Worm (Caenorhabditis elegans) whole organism, L4 larva: ENCODE data around the gene T27E7.3.
A peak's percentile ranks its signal among the peaks of the same experiment; 100 is the strongest.

Source experiments
- F10B5.3 ChIP-seq: sonication (generic microtip); optimal IDR thresholded peaks from 2 replicates; lab custom pipeline; 2016; ENCODE audit warnings: mild to moderate bottlenecking, missing genetic modification characterization, missing compliant biosample characterization
- Y48G9A.11 ChIP-seq: fragments of 200-800 bp; sonication (Bioruptor generic); IDR thresholded peaks from 2 replicates; pipeline ENCODE4 v1.3.6; 2022; ENCODE audit warnings: missing genetic modification reagents, missing genetic modification characterization, missing compliant biosample characterization
- aha-1 ChIP-seq: fragments of 150-350 bp; peaks from one replicate; lab custom pipeline; 2014; ENCODE audit warnings: missing biosample characterization, missing genetic modification characterization
- ceh-20 ChIP-seq: fragments of 200-800 bp; sonication (Bioruptor generic); IDR thresholded peaks from 2 replicates; pipeline ENCODE4 v1.3.6; 2022; ENCODE audit warnings: missing genetic modification reagents, missing genetic modification characterization, missing compliant biosample characterization
- ceh-32 ChIP-seq: sonication (generic microtip); optimal IDR thresholded peaks from 2 replicates; lab custom pipeline; 2016; ENCODE audit warnings: mild to moderate bottlenecking, missing genetic modification characterization, missing compliant biosample characterization; ENCODE audit not compliant: poor library complexity
- daf-16 ChIP-seq, 3 experiments: sonication (generic microtip); optimal IDR thresholded peaks; 2 replicates each; lab custom pipeline; 2016 to 2017; ENCODE audit warnings: missing genetic modification characterization in 3 of 3, missing genetic modification reagents in 3 of 3, mild to moderate bottlenecking in 2 of 3, missing compliant biosample characterization in 2 of 3, missing biosample characterization in 1 of 3, moderate library complexity in 1 of 3
- daf-8 ChIP-seq: fragments of 200-800 bp; sonication (Bioruptor generic); IDR thresholded peaks from 2 replicates; pipeline ENCODE4 v1.3.6; 2022; ENCODE audit warnings: missing genetic modification characterization, missing compliant biosample characterization
- dve-1 ChIP-seq: sonication (generic microtip); optimal IDR thresholded peaks from 2 replicates; lab custom pipeline; 2017; ENCODE audit warnings: antibody characterized with exemption, mild to moderate bottlenecking, missing genetic modification characterization, missing compliant biosample characterization; ENCODE audit not compliant: insufficient read depth
- egl-27 ChIP-seq: sonication (generic microtip); optimal IDR thresholded peaks from 3 replicates; lab custom pipeline; 2017; ENCODE audit warnings: missing biosample characterization, missing genetic modification reagents, missing genetic modification characterization
- fos-1 ChIP-seq: fragments of 150-350 bp; optimal IDR thresholded peaks from 2 replicates; lab custom pipeline; 2014; ENCODE audit warnings: missing biosample characterization, missing genetic modification characterization
- gei-8 ChIP-seq: fragments of 200-800 bp; sonication (Bioruptor generic); optimal IDR thresholded peaks from 2 replicates; lab custom pipeline; 2018; ENCODE audit warnings: mild to moderate bottlenecking, missing genetic modification characterization, missing compliant biosample characterization
- hlh-11 ChIP-seq: fragments of 200-800 bp; sonication (Bioruptor generic); optimal IDR thresholded peaks from 2 replicates; lab custom pipeline; 2018; ENCODE audit warnings: mild to moderate bottlenecking, missing genetic modification characterization, missing compliant biosample characterization
- hmg-1.1 ChIP-seq: fragments of 200-800 bp; sonication (Bioruptor generic); IDR thresholded peaks from 2 replicates; pipeline ENCODE4 v1.3.6; 2022; ENCODE audit warnings: missing genetic modification reagents, missing genetic modification characterization, missing compliant biosample characterization
- jun-1 ChIP-seq: fragments of 150-350 bp; optimal IDR thresholded peaks from 2 replicates; lab custom pipeline; 2014; ENCODE audit warnings: missing biosample characterization, missing genetic modification reagents, missing genetic modification characterization
- lim-7 ChIP-seq: fragments of 200-800 bp; sonication (Bioruptor generic); IDR thresholded peaks from 2 replicates; pipeline ENCODE4 v1.3.6; 2022; ENCODE audit warnings: missing genetic modification characterization, missing compliant biosample characterization
- lin-29 ChIP-seq: fragments of 200-800 bp; sonication (Bioruptor generic); IDR thresholded peaks from 2 replicates; pipeline ENCODE4 v1.3.6; 2022; ENCODE audit warnings: missing genetic modification reagents, missing genetic modification characterization, missing compliant biosample characterization
- lsy-2 ChIP-seq, 2 experiments: fragments of 150-350 bp in 1 of 2; sonication (generic microtip) in 1 of 2; optimal IDR thresholded peaks; 2 replicates each; lab custom pipeline; 2014 to 2017; ENCODE audit warnings: missing biosample characterization in 2 of 2, missing genetic modification characterization in 2 of 2
- madf-5 ChIP-seq, 2 experiments: fragments of 200-800 bp; sonication (Bioruptor generic); IDR thresholded peaks; 2 replicates each; pipeline ENCODE4 v1.3.6; 2022; ENCODE audit warnings: missing compliant biosample characterization in 2 of 2, missing genetic modification characterization in 2 of 2
- nhr-77 ChIP-seq: fragments of 150-350 bp; optimal IDR thresholded peaks from 2 replicates; lab custom pipeline; 2014; ENCODE audit warnings: missing biosample characterization, missing genetic modification characterization
- rbr-2 ChIP-seq: sonication (generic microtip); optimal IDR thresholded peaks from 2 replicates; lab custom pipeline; 2016; ENCODE audit warnings: missing genotype, missing genetic modification characterization, missing compliant biosample characterization
- sdz-12 ChIP-seq: fragments of 200-800 bp; sonication (Bioruptor generic); optimal IDR thresholded peaks from 2 replicates; lab custom pipeline; 2018; ENCODE audit warnings: mild to moderate bottlenecking, missing genetic modification characterization, missing compliant biosample characterization
- set-16 ChIP-seq: fragments of 200-800 bp; sonication (Bioruptor generic); IDR thresholded peaks from 2 replicates; pipeline ENCODE4 v1.3.6; 2022; ENCODE audit warnings: missing genetic modification reagents, missing genetic modification characterization, missing compliant biosample characterization
- snpc-1.2 ChIP-seq: fragments of 200-800 bp; sonication (Bioruptor generic); IDR thresholded peaks from 2 replicates; pipeline ENCODE4 v1.3.6; 2022; ENCODE audit warnings: missing genetic modification reagents, missing genetic modification characterization, missing compliant biosample characterization
- spr-3 ChIP-seq: fragments of 200-800 bp; sonication (Bioruptor generic); optimal IDR thresholded peaks from 2 replicates; lab custom pipeline; 2018; ENCODE audit warnings: mild to moderate bottlenecking, missing genetic modification characterization, missing compliant biosample characterization
- tag-97 ChIP-seq: fragments of 200-800 bp; sonication (Bioruptor generic); IDR thresholded peaks from 2 replicates; pipeline ENCODE4 v1.3.6; 2022; ENCODE audit warnings: missing genetic modification characterization, missing compliant biosample characterization
- unc-62 ChIP-seq, 3 experiments: fragments of 150-350 bp in 1 of 3; sonication (generic microtip); optimal IDR thresholded peaks in 2 of 3; peaks in 1 of 3; 1 replicate in 1 of 3; 2 replicates in 2 of 3; lab custom pipeline; 2014 to 2017; ENCODE audit warnings: missing biosample characterization in 3 of 3, missing genetic modification characterization in 3 of 3, missing genetic modification reagents in 3 of 3, missing genotype in 1 of 3
- zag-1 ChIP-seq: fragments of 150-350 bp; optimal IDR thresholded peaks from 2 replicates; lab custom pipeline; 2014; ENCODE audit warnings: missing biosample characterization, missing genetic modification characterization
- zip-2 ChIP-seq: fragments of 150-350 bp; optimal IDR thresholded peaks from 2 replicates; lab custom pipeline; 2014; ENCODE audit warnings: missing biosample characterization, missing genetic modification characterization
- ztf-11 ChIP-seq: fragments of 150-350 bp; optimal IDR thresholded peaks from 2 replicates; lab custom pipeline; 2014; ENCODE audit warnings: missing biosample characterization, missing genetic modification characterization

The T27E7.3 gene

DNA sequence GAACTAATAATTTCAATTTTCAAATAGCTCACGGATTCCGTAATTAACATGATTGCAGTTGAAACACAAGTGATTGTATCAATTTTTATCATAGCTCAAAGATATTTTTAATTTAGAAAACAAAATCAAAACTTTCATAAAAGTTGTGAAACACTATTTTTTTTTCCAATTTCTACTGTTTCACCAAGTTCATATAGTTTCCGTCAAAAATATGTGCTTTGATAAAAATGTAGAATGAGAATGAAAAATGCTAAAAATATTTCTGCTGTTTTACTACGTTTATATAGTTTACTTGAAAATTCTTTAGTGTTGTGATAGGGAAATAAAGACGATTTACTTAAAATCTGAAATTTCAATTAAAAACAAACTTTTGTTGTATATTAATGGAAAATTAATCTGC, 33.3 kb upstream of the T27E7.3 start:
- TF ChIP-seq lsy-2 (tag; optimal IDR thresholded peaks at IDR 0.05; lab: Kevin White, UChicago) (no peak), unc-62 (GFP tag; optimal IDR thresholded peaks at IDR 0.05 in 1 of 2; lab: Kevin White, UChicago) (peak in 1 of 2 experiments; percentile 49), unc-62 (tag; optimal IDR thresholded peaks at IDR 0.05; lab: Kevin White, UChicago) (no peak), Y48G9A.11 (GFP tag; lab: Robert Waterston, UW) (no peak), snpc-1.2 (GFP tag; lab: Robert Waterston, UW) (peak; percentile 74), ztf-11 (tag; lab: Kevin White, UChicago) (no peak), lin-29 (no peak), madf-5 (GFP tag; IDR thresholded peaks at IDR 0.05; lab: Robert Waterston, UW) (no peak)

DNA sequence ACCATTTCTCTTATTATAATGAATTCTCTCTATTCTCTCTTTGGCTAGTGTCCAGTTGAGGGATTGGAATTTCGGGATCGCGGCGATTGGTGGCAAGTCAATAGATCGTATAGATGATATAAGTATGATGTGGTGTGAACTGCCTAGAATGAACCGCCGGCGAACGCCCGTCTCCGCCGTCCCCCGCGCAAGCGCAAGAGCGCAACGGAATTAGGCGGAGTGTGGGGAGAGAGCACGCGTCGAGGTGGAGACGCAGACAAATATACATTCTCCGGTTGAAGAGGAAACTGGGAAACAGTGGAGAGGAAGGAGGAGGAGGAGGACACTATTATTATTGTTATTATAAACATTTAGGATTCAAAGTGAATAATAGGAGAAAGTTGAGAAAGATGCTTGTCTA, 32.3 kb upstream of the T27E7.3 start:
- TF ChIP-seq nhr-77: no peak
- peak; percentile 41 for TF ChIP-seq F10B5.3 (tag; lab: Kevin White, UChicago)
- peak; percentile 61 for TF ChIP-seq set-16 (GFP tag; lab: Robert Waterston, UW)
- peak; percentile 19 for TF ChIP-seq rbr-2 (tag; lab: Kevin White, UChicago)
- no peak for TF ChIP-seq gei-8 (GFP tag; lab: Kevin White, UChicago)

DNA sequence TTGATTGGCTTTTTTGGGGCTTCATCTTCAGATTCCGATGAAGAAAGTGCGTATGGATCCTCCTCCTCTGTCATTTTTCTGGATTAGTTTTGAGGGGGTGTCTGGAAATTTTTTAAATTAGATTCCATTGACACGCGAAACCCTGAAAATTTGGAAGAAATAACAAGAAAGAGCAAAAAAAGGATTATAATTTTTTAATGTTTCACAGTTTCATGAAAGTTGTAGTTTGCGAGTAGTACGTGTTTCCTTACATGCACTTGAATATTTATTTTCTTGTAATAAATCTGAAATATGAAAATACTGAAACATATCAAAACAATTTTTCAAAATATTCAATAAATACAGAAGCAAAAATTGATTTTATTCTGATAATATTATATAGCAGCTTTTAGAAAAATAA, 23.8 kb upstream of the T27E7.3 start, which contains the start of gene tag-273:
TSS of gene tag-273 (minus strand) at position 101 of the 400 bp plus-strand sequence.
- TF ChIP-seq zip-2 (tag; lab: Kevin White, UChicago) (no peak), spr-3 (GFP tag; lab: Kevin White, UChicago) (no peak), sdz-12 (no peak), fos-1 (tag; lab: Kevin White, UChicago) (no peak), egl-27 (no peak), ceh-32 (tag; lab: Kevin White, UChicago) (no peak), lim-7 (no peak)

ce11 chrIV:14506042-14506441, 22.8 kb upstream of the T27E7.3 start:
- TF ChIP-seq set-16 (GFP tag; lab: Robert Waterston, UW): no peak
- TF ChIP-seq snpc-1.2 (GFP tag; lab: Robert Waterston, UW): peak; percentile 55; the same call in 1 of the 2 replicates
- peak in 1 of 2 experiments; percentile 40 for TF ChIP-seq daf-16 (GFP tag; optimal IDR thresholded peaks at IDR 0.05; lab: Kevin White, UChicago)
- no peak for TF ChIP-seq daf-16 (tag; optimal IDR thresholded peaks at IDR 0.05; lab: Kevin White, UChicago)
- TF ChIP-seq, all 104 proteins: peak for 2

ce11 chrIV:14506995-14507394, 21.8 kb upstream of the T27E7.3 start:
- TF ChIP-seq dve-1 (no peak), jun-1 (tag; lab: Kevin White, UChicago) (no peak), aha-1 (tag; lab: Kevin White, UChicago) (peak; percentile 35), hlh-11 (no peak), daf-8 (no peak), Y48G9A.11 (GFP tag; lab: Robert Waterston, UW) (no peak), hmg-1.1 (GFP tag; lab: Robert Waterston, UW) (no peak), ceh-20 (GFP tag; lab: Robert Waterston, UW) (no peak), unc-62 (GFP tag; optimal IDR thresholded peaks at IDR 0.05 in 1 of 2; lab: Kevin White, UChicago) (peak in 1 of 2 experiments; percentile 90), unc-62 (tag; optimal IDR thresholded peaks at IDR 0.05; lab: Kevin White, UChicago) (no peak)

- TF ChIP-seq snpc-1.2 (GFP tag; lab: Robert Waterston, UW): peak; percentile 91
Observed at ce11 chrIV:14510344-14510793, 18.4 kb upstream of the T27E7.3 start.

ce11 chrIV:14512405-14512804, 16.4 kb upstream of the T27E7.3 start, which contains the start of gene Y57G11A.5:
Gene Y57G11A.5, minus strand, starts transcription at chrIV:14512505.
- TF ChIP-seq zag-1 (no peak), unc-62 (GFP tag; optimal IDR thresholded peaks at IDR 0.05 in 1 of 2; lab: Kevin White, UChicago) (peak in 1 of 2 experiments; percentile 32), unc-62 (tag; optimal IDR thresholded peaks at IDR 0.05; lab: Kevin White, UChicago) (no peak), tag-97 (GFP tag; lab: Robert Waterston, UW) (no peak)
